Fruit fly (Drosophila melanogaster) whole organism, wandering third instar larva: ENCODE data around the gene CG7099.

Experiments
- Abd-B ChIP-seq: fragments of >200 bp; optimal IDR thresholded peaks from 2 replicates; lab custom pipeline; 2017; ENCODE audit warnings: missing biosample characterization, missing genetic modification characterization
- CG32264 ChIP-seq: fragments of 200-800 bp; sonication (Bioruptor generic); optimal IDR thresholded peaks from 2 replicates; lab custom pipeline; 2016; ENCODE audit warnings: missing biosample characterization, missing genetic modification characterization
- CG9705 ChIP-seq: fragments of 200-800 bp; sonication (Bioruptor generic); optimal IDR thresholded peaks from 2 replicates; lab custom pipeline; 2018; ENCODE audit warnings: missing biosample characterization, mild to moderate bottlenecking, missing genetic modification characterization
- CrebA ChIP-seq: fragments of 200-800 bp; sonication (Bioruptor generic); optimal IDR thresholded peaks from 2 replicates; lab custom pipeline; 2016; ENCODE audit warnings: missing biosample characterization, mild to moderate bottlenecking, missing genetic modification characterization, borderline replicate concordance
- Dfd ChIP-seq: fragments of >200 bp; optimal IDR thresholded peaks from 2 replicates; lab custom pipeline; 2017; ENCODE audit warnings: missing biosample characterization, missing genetic modification characterization
- Dif ChIP-seq: fragments of 200-275, 200-300 bp; sonication (Bioruptor generic); optimal IDR thresholded peaks from 2 replicates; lab custom pipeline; 2018; ENCODE audit warnings: missing biosample characterization, missing genetic modification characterization; ENCODE audit not compliant: partially characterized antibody
- GATAd ChIP-seq: sonication (Bioruptor generic); optimal IDR thresholded peaks from 2 replicates; lab custom pipeline; 2016; ENCODE audit warnings: missing biosample characterization, missing genetic modification characterization
- Hnf4 ChIP-seq: fragments of 200-800 bp; sonication (Bioruptor generic); optimal IDR thresholded peaks from 2 replicates; lab custom pipeline; 2016; ENCODE audit warnings: missing biosample characterization, mild to moderate bottlenecking, missing genetic modification characterization
- Hr78 ChIP-seq: fragments of >200 bp; optimal IDR thresholded peaks from 2 replicates; lab custom pipeline; 2017; ENCODE audit warnings: missing biosample characterization, missing genetic modification characterization
- Hr83 ChIP-seq: fragments of 200-300 bp; sonication (Bioruptor generic); optimal IDR thresholded peaks from 2 replicates; lab custom pipeline; 2016; ENCODE audit warnings: missing biosample characterization, mild to moderate bottlenecking, missing genetic modification characterization, moderate library complexity; ENCODE audit not compliant: poor library complexity, severe bottlenecking
- Jra ChIP-seq: sonication (Bioruptor generic); optimal IDR thresholded peaks from 2 replicates; lab custom pipeline; 2016; ENCODE audit warnings: missing biosample characterization, missing genetic modification characterization
- Mio ChIP-seq: sonication (Bioruptor generic); optimal IDR thresholded peaks from 2 replicates; lab custom pipeline; 2016; ENCODE audit warnings: missing biosample characterization, missing genetic modification characterization
- Myc ChIP-seq: fragments of >200 bp; optimal IDR thresholded peaks from 2 replicates; lab custom pipeline; 2017
- OdsH ChIP-seq: fragments of 200-800 bp; sonication (Bioruptor generic); optimal IDR thresholded peaks from 2 replicates; lab custom pipeline; 2016; ENCODE audit warnings: missing biosample characterization, mild to moderate bottlenecking, missing genetic modification characterization
- Rel ChIP-seq, 2 experiments: fragments of 200-800 bp; sonication (Bioruptor generic) in 1 of 2; optimal IDR thresholded peaks; 2 replicates in 1 of 2; 3 replicates in 1 of 2; lab custom pipeline; 2016 to 2019; ENCODE audit warnings: mild to moderate bottlenecking in 2 of 2, missing biosample characterization in 2 of 2, missing genetic modification characterization in 2 of 2, moderate library complexity in 1 of 2
- Sp1 ChIP-seq: fragments of 200-800 bp; sonication (Bioruptor generic); optimal IDR thresholded peaks from 3 replicates; lab custom pipeline; 2019; ENCODE audit warnings: missing biosample characterization, mild to moderate bottlenecking, missing genetic modification characterization, moderate library complexity
- Vsx2 ChIP-seq: fragments of 200-300, 225-300 bp; sonication (Bioruptor generic); optimal IDR thresholded peaks from 2 replicates; lab custom pipeline; 2018; ENCODE audit warnings: missing biosample characterization, missing genetic modification characterization; ENCODE audit not compliant: partially characterized antibody
- br ChIP-seq: fragments of 200-800 bp; sonication (Bioruptor generic); optimal IDR thresholded peaks from 2 replicates; lab custom pipeline; 2016; ENCODE audit warnings: missing biosample characterization, missing genetic modification characterization
- brk ChIP-seq: fragments of 200-800 bp; sonication (Bioruptor generic); optimal IDR thresholded peaks from 2 replicates; lab custom pipeline; 2016; ENCODE audit warnings: missing biosample characterization, mild to moderate bottlenecking, missing genetic modification characterization
- dl ChIP-seq, 2 experiments: fragments of 175-275, 200-275 bp in 1 of 2; fragments of 200-275 bp in 1 of 2; sonication (Bioruptor generic); optimal IDR thresholded peaks; lab custom pipeline; 2018; ENCODE audit warnings: mild to moderate bottlenecking in 2 of 2, missing biosample characterization in 2 of 2, missing genetic modification characterization in 2 of 2, moderate library complexity in 2 of 2; ENCODE audit not compliant: partially characterized antibody in 2 of 2, insufficient read depth in 1 of 2
- dmrt93B ChIP-seq: fragments of 200-800 bp; sonication (Bioruptor generic); optimal IDR thresholded peaks from 2 replicates; lab custom pipeline; 2018; ENCODE audit warnings: missing biosample characterization, mild to moderate bottlenecking, missing genetic modification characterization
- dsf ChIP-seq: sonication (Bioruptor generic); optimal IDR thresholded peaks from 2 replicates; lab custom pipeline; 2016; ENCODE audit warnings: missing biosample characterization, missing genetic modification characterization, borderline replicate concordance
- ey ChIP-seq: fragments of 200-800 bp; sonication (Bioruptor generic); optimal IDR thresholded peaks from 2 replicates; lab custom pipeline; 2016; ENCODE audit warnings: missing biosample characterization, missing genetic modification characterization
- fru ChIP-seq: fragments of 200-800 bp; sonication (Bioruptor generic); optimal IDR thresholded peaks from 3 replicates; lab custom pipeline; 2016; ENCODE audit warnings: missing biosample characterization, mild to moderate bottlenecking, missing genetic modification characterization
- h ChIP-seq: fragments of 200-800 bp; sonication (Bioruptor generic); optimal IDR thresholded peaks from 3 replicates; lab custom pipeline; 2016; ENCODE audit warnings: missing biosample characterization, mild to moderate bottlenecking, missing genetic modification characterization
- jim ChIP-seq: fragments of 175-275, 200-325 bp; sonication (Bioruptor generic); optimal IDR thresholded peaks from 2 replicates; lab custom pipeline; 2016; ENCODE audit warnings: missing biosample characterization, mild to moderate bottlenecking, missing genetic modification characterization
- lola ChIP-seq: fragments of >200 bp; optimal IDR thresholded peaks from 2 replicates; lab custom pipeline; 2017; ENCODE audit warnings: missing biosample characterization, missing genetic modification characterization
- pan ChIP-seq: fragments of >200 bp; optimal IDR thresholded peaks from 2 replicates; lab custom pipeline; 2017
- psq ChIP-seq: fragments of 200-800 bp; sonication (Bioruptor generic); optimal IDR thresholded peaks from 3 replicates; lab custom pipeline; 2017; ENCODE audit warnings: missing biosample characterization, mild to moderate bottlenecking, missing genetic modification characterization, moderate library complexity
- rgr ChIP-seq: fragments of 200-800 bp; sonication (Bioruptor generic); optimal IDR thresholded peaks from 3 replicates; lab custom pipeline; 2016; ENCODE audit warnings: missing biosample characterization, mild to moderate bottlenecking, missing genetic modification characterization
- sage ChIP-seq: fragments of 200-800 bp; sonication (Bioruptor generic); optimal IDR thresholded peaks from 2 replicates; lab custom pipeline; 2016; ENCODE audit warnings: missing biosample characterization, mild to moderate bottlenecking, missing genetic modification characterization
- sv ChIP-seq: fragments of 200-800 bp; sonication (Bioruptor generic); optimal IDR thresholded peaks from 3 replicates; lab custom pipeline; 2016; ENCODE audit warnings: missing biosample characterization, missing genetic modification characterization
- tai ChIP-seq: sonication (Bioruptor generic); optimal IDR thresholded peaks from 2 replicates; lab custom pipeline; 2016; ENCODE audit warnings: missing biosample characterization, missing genetic modification characterization
- usp ChIP-seq: fragments of >200 bp; optimal IDR thresholded peaks from 2 replicates; lab custom pipeline; 2017; ENCODE audit warnings: missing biosample characterization, missing genetic modification characterization
- woc ChIP-seq: sonication (Bioruptor generic); optimal IDR thresholded peaks from 2 replicates; lab custom pipeline; 2016; ENCODE audit warnings: missing biosample characterization, mild to moderate bottlenecking, missing genetic modification characterization

Gene CG7099

DNA sequence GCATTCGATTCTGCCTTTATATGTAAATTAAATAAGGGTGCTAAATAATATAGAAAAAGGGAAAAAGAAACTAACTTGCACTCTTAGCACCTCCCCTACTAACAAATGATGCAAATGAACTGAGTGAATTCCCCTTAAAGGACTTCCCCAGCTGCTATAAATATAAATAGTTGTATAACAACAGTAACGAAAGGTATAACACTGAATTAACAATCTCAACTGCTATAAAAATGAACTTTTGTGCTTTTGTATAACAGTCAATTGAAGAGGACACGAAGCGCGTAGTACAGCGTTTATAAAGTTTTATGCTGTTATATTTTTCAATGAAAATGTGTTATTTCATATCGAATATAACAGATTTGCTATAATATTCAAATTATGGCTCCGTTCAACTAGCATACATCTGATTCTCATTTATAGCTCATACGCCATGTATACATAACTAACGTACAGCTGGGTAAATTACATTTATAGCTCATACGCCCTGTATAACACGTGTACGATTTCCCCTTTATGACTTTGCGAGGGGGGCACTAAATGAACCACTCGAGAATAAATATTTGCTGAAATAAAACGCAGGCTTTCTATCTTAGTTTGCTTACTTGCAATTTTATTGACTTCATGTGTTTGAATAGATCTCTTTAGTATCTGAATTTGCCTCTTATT is 38.0 kb upstream of the CG7099 start:
- no peak for TF ChIP-seq Vsx2 (GFP tag; lab: Kevin White, UChicago)
- peak; percentile 37 for TF ChIP-seq Myc (lab: Kevin White, UChicago)
- TF ChIP-seq, all 38 proteins: peak for 1

DNA sequence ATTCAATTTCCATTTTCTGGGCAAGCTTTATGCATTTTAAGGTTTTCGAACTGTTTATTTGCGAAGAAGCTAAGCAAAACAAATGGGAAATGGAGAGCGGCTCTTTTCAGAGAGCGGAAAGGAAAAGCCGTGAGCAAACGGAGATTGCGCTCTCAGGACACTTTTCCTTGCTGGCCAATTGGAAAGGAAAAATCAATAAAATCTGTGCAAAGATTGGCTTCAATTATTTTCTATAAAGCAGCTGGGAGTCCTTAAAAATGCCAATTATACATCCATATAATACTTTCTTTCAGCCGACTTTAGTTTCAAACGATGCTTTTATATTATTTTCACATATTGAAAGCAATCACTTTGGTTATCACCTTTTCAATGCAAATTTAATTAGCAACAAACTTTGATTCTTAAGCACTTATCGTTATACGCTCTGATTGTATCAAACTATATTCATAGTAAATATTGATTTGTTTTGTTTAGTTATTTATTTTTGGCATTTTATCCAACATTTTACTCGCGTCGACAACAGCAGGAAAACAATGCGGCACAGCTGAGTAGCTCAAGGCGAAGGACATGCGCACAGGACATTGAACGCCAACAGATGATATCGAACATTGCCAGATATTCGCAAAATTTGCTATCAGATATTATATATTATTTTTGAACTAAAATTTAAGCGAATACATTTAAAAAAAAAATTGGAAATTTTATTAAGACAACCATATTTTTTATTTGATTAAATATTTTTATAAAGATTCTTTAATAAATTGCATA is 32.6 kb upstream of the CG7099 start, which contains the start of gene CG9395:
CG9395 (minus strand) TSS at position 494 of the 768 bp plus-strand sequence.
- no peak for TF ChIP-seq woc
- TF ChIP-seq sv: no peak
- TF ChIP-seq CrebA (GFP tag; lab: Kevin White, UChicago): no peak
- no peak for TF ChIP-seq psq (GFP tag; lab: Kevin White, UChicago)
- no peak for TF ChIP-seq Mio (GFP tag; lab: Kevin White, UChicago)
- no peak for TF ChIP-seq Sp1

DNA sequence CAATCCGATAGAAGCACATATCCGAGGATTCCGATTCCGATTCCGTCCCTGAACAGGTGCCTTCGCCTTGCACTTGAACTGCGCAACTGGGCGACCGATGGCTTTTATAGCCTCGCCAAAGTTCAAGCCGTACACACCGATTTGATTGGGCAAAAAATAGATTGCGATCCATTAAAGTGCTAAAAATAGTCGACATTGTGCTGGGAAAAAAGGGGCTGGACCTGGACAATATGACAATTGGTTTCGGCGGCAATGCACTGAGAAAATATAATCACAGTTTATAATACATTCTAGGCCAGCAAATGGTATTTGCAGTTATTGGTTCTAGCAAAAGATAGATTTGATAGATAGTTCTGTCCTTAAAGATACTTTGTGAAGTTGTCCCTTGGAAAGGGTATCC is 25.9 kb upstream of the CG7099 start, which contains the start of gene CG9377:
CG9377 (minus strand) TSS at position 101 of the 400 bp plus-strand sequence.
- no peak for TF ChIP-seq usp (GFP tag; lab: Kevin White, UChicago)
- no peak for TF ChIP-seq CG32264 (GFP tag; lab: Kevin White, UChicago)
- TF ChIP-seq Jra: no peak
- no peak for TF ChIP-seq tai (GFP tag; lab: Kevin White, UChicago)
- no peak for TF ChIP-seq CrebA (GFP tag; lab: Kevin White, UChicago)
- no peak for TF ChIP-seq Vsx2 (GFP tag; lab: Kevin White, UChicago)
- no peak for TF ChIP-seq Dfd

DNA sequence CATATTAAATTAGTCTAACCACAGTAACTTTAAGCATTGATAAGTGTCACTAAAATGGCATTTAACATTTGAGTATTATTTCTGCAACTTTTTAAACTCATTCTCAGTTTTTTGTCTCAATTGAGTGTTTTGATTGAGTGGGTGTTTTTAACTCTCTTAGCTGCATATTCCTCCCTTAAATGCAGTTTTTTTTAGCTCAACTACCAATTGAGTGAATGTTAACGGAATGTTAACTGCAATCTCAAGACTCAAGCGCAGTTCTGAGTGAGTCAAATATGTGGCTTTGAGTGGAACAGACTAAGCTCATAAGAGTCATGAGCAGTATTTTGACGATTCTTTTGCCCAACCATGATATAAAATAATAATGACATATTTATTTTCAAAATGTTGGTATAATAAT is 24.4 kb upstream of the CG7099 start:
- TF ChIP-seq Myc (lab: Kevin White, UChicago) (no peak), Rel (GFP tag; optimal IDR thresholded peaks at IDR 0.05; lab: Kevin White, UChicago) (no peak), Rel (tag; optimal IDR thresholded peaks at IDR 0.05; lab: Kevin White, UChicago) (no peak), woc (no peak), h (GFP tag; lab: Kevin White, UChicago) (no peak), Hr83 (GFP tag; lab: Kevin White, UChicago) (no peak), Hnf4 (no peak), Dfd (no peak), tai (GFP tag; lab: Kevin White, UChicago) (no peak), jim (GFP tag; lab: Kevin White, UChicago) (no peak), Sp1 (no peak), Jra (no peak), fru (GFP tag; lab: Kevin White, UChicago) (no peak), lola (GFP tag; lab: Kevin White, UChicago) (no peak), dmrt93B (GFP tag; lab: Kevin White, UChicago) (no peak), Abd-B (GFP tag; lab: Kevin White, UChicago) (no peak), ey (no peak), dsf (GFP tag; lab: Kevin White, UChicago) (no peak), rgr (GFP tag; lab: Kevin White, UChicago) (no peak), Dif (GFP tag; lab: Kevin White, UChicago) (no peak), sv (no peak)

DNA sequence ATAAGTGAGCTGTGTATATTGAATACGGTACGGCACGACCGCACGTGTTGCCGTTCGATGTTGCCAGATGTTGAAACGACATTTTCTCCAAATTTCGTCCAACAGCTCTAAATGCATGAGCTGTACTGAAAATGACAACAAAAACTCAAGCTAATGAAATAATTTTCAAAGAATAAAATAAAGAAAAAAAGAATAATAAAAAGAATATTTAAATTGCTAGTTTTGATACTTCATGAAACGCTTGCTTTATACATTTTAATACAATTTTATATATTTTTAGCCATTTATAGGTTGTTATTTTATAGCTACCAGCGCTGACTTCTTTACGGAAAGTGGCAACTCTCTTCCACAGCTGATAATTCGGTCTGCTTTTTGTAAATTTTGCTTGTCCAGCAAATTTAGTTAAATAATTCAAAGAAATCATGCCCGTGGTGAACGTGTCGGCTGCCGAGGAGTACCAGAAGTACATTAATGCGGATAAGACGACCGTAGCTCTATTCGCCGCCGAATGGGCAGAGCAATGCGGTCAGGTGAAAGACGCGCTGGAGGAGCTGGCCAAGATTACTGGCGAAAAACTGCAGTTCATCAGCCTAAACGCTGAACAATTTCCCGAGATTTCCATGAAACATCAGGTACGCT is 21.1 kb upstream of the CG7099 start, which contains the start of the genes Nnp-1 and Grx3:
Nnp-1 (minus strand) TSS at position 81 of the 639 bp plus-strand sequence.
Grx3 (plus strand) TSS at position 339 of the 639 bp plus-strand sequence.
- TF ChIP-seq dl (GFP tag; optimal IDR thresholded peaks at IDR 0.05; lab: Kevin White, UChicago; ENCODE audit: insufficient read depth in 1 of 2, partially characterized antibody in 2 of 2) (no peak), Hr78 (GFP tag; lab: Kevin White, UChicago) (no peak), GATAd (GFP tag; lab: Kevin White, UChicago) (no peak), fru (GFP tag; lab: Kevin White, UChicago) (no peak), Hr83 (GFP tag; lab: Kevin White, UChicago) (no peak), Mio (GFP tag; lab: Kevin White, UChicago) (no peak), psq (GFP tag; lab: Kevin White, UChicago) (peak; percentile 48), br (GFP tag; lab: Kevin White, UChicago) (no peak), CG9705 (GFP tag; lab: Kevin White, UChicago) (peak; percentile 54), Myc (lab: Kevin White, UChicago) (peak; percentile 90), Dif (GFP tag; lab: Kevin White, UChicago) (no peak), Jra (no peak), ey (peak; percentile 22), CG32264 (GFP tag; lab: Kevin White, UChicago) (no peak), sv (peak; percentile 24), Dfd (no peak), brk (peak; percentile 35), Sp1 (no peak), Vsx2 (GFP tag; lab: Kevin White, UChicago) (no peak), sage (no peak), lola (GFP tag; lab: Kevin White, UChicago) (no peak), pan (no peak), OdsH (GFP tag; lab: Kevin White, UChicago) (peak; percentile 20), Abd-B (GFP tag; lab: Kevin White, UChicago) (no peak), woc (peak; percentile 46), Rel (GFP tag; optimal IDR thresholded peaks at IDR 0.05; lab: Kevin White, UChicago) (no peak), Rel (tag; optimal IDR thresholded peaks at IDR 0.05; lab: Kevin White, UChicago) (no peak)
